Worm (Caenorhabditis elegans) whole organism, mixed stage, embryonic: ENCODE data around the gene F52C9.5.
A peak's percentile ranks its signal among the peaks of the same experiment; 100 is the strongest.

Experiments used
- bed-3 ChIP-seq: fragments of 200-800 bp; sonication (Bioruptor generic); optimal IDR thresholded peaks from 3 replicates; lab custom pipeline; 2018; ENCODE audit warnings: mild to moderate bottlenecking, missing genetic modification characterization, moderate library complexity, missing compliant biosample characterization
- blmp-1 ChIP-seq: fragments of 150-350 bp; optimal IDR thresholded peaks from 2 replicates; lab custom pipeline; 2014; ENCODE audit warnings: missing biosample characterization, missing genetic modification characterization
- ceh-39 ChIP-seq: fragments of 150-350 bp; optimal IDR thresholded peaks from 2 replicates; lab custom pipeline; 2014; ENCODE audit warnings: missing biosample characterization, missing genetic modification characterization
- ceh-43 ChIP-seq: fragments of 200-800 bp; sonication (Bioruptor generic); optimal IDR thresholded peaks from 2 replicates; lab custom pipeline; 2018; ENCODE audit warnings: mild to moderate bottlenecking, missing genetic modification characterization, moderate library complexity, missing compliant biosample characterization
- ceh-83 ChIP-seq: fragments of 200-800 bp; sonication (Bioruptor generic); optimal IDR thresholded peaks from 2 replicates; lab custom pipeline; 2018; ENCODE audit warnings: mild to moderate bottlenecking, missing genetic modification characterization, missing compliant biosample characterization
- ces-1 ChIP-seq: fragments of 150-350 bp; optimal IDR thresholded peaks from 2 replicates; lab custom pipeline; 2014; ENCODE audit warnings: missing biosample characterization, missing genetic modification reagents, missing genetic modification characterization
- cnd-1 ChIP-seq: fragments of 200-800 bp; sonication (Bioruptor generic); optimal IDR thresholded peaks from 2 replicates; lab custom pipeline; 2018; ENCODE audit warnings: mild to moderate bottlenecking, missing genetic modification characterization, missing compliant biosample characterization
- drap-1 ChIP-seq: fragments of 200-800 bp; sonication (Bioruptor generic); optimal IDR thresholded peaks from 3 replicates; lab custom pipeline; 2018; ENCODE audit warnings: mild to moderate bottlenecking, missing genetic modification characterization, missing compliant biosample characterization
- elt-1 ChIP-seq: sonication (generic microtip); optimal IDR thresholded peaks from 2 replicates; lab custom pipeline; 2017; ENCODE audit warnings: missing genetic modification characterization, mild to moderate bottlenecking, missing compliant biosample characterization, antibody characterized with exemption, moderate library complexity, borderline replicate concordance; ENCODE audit not compliant: insufficient read depth
- elt-3 ChIP-seq: fragments of 150-350 bp; optimal IDR thresholded peaks from 2 replicates; lab custom pipeline; 2014; ENCODE audit warnings: missing biosample characterization, missing genetic modification characterization
- flh-1 ChIP-seq: fragments of 200-800 bp; sonication (Bioruptor generic); optimal IDR thresholded peaks from 2 replicates; lab custom pipeline; 2018; ENCODE audit warnings: mild to moderate bottlenecking, missing genetic modification characterization, moderate library complexity, missing compliant biosample characterization
- ham-2 ChIP-seq: fragments of 200-800 bp; sonication (Bioruptor generic); optimal IDR thresholded peaks from 2 replicates; lab custom pipeline; 2018; ENCODE audit warnings: mild to moderate bottlenecking, missing genetic modification characterization, missing compliant biosample characterization
- hlh-1 ChIP-seq: fragments of 150-350 bp; optimal IDR thresholded peaks from 2 replicates; lab custom pipeline; 2014; ENCODE audit warnings: missing biosample characterization, missing genetic modification reagents, missing genetic modification characterization
- lin-13 ChIP-seq: fragments of 150-350 bp; optimal IDR thresholded peaks from 2 replicates; lab custom pipeline; 2014; ENCODE audit warnings: missing biosample characterization, missing genetic modification characterization
- lin-32 ChIP-seq: fragments of 200-800 bp; sonication (Bioruptor generic); optimal IDR thresholded peaks from 2 replicates; lab custom pipeline; 2018; ENCODE audit warnings: mild to moderate bottlenecking, missing genetic modification characterization, missing compliant biosample characterization
- lsy-2 ChIP-seq: fragments of 150-350 bp; optimal IDR thresholded peaks from 2 replicates; lab custom pipeline; 2014; ENCODE audit warnings: missing biosample characterization, missing genetic modification characterization
- mab-5 ChIP-seq: fragments of 150-350 bp; optimal IDR thresholded peaks from 2 replicates; lab custom pipeline; 2014; ENCODE audit warnings: missing biosample characterization, missing genetic modification characterization
- mep-1 ChIP-seq: fragments of 150-350 bp; optimal IDR thresholded peaks from 2 replicates; lab custom pipeline; 2017; ENCODE audit warnings: missing biosample characterization, missing genetic modification reagents, missing genetic modification characterization, inconsistent platforms
- mls-2 ChIP-seq: sonication (generic microtip); optimal IDR thresholded peaks from 2 replicates; lab custom pipeline; 2016; ENCODE audit warnings: mild to moderate bottlenecking, missing genetic modification characterization, moderate library complexity, missing compliant biosample characterization
- nhr-12 ChIP-seq: fragments of 150-350 bp; optimal IDR thresholded peaks from 2 replicates; lab custom pipeline; 2014; ENCODE audit warnings: missing biosample characterization, missing genetic modification characterization
- nhr-2 ChIP-seq: fragments of 150-350 bp; optimal IDR thresholded peaks from 2 replicates; lab custom pipeline; 2014; ENCODE audit warnings: missing biosample characterization, missing genetic modification characterization
- nhr-237 ChIP-seq: fragments of 150-350 bp; optimal IDR thresholded peaks from 2 replicates; lab custom pipeline; 2014; ENCODE audit warnings: missing biosample characterization, missing genetic modification characterization
- nhr-28 ChIP-seq: fragments of 150-350 bp; optimal IDR thresholded peaks from 2 replicates; lab custom pipeline; 2014; ENCODE audit warnings: missing biosample characterization, missing genetic modification characterization
- pha-4 ChIP-seq: fragments of 150-350 bp; optimal IDR thresholded peaks from 2 replicates; lab custom pipeline; 2018; ENCODE audit warnings: missing biosample characterization, missing genetic modification reagents, missing genetic modification characterization
- sem-2 ChIP-seq: fragments of 200-800 bp; sonication (Bioruptor generic); optimal IDR thresholded peaks from 2 replicates; lab custom pipeline; 2018; ENCODE audit warnings: mild to moderate bottlenecking, missing genetic modification characterization, missing compliant biosample characterization
- tbx-8 ChIP-seq: fragments of 200-800 bp; sonication (Bioruptor generic); optimal IDR thresholded peaks from 2 replicates; lab custom pipeline; 2018; ENCODE audit warnings: mild to moderate bottlenecking, missing genetic modification characterization, moderate library complexity, missing compliant biosample characterization
- unc-120 ChIP-seq: sonication (generic microtip); optimal IDR thresholded peaks from 2 replicates; lab custom pipeline; 2017; ENCODE audit warnings: missing genetic modification characterization, missing compliant biosample characterization; ENCODE audit not compliant: poor library complexity, severe bottlenecking
- unc-39 ChIP-seq: fragments of 150-350 bp; optimal IDR thresholded peaks from 2 replicates; lab custom pipeline; 2014; ENCODE audit warnings: missing biosample characterization, missing genetic modification characterization
- unc-62 ChIP-seq: fragments of 150-350 bp; optimal IDR thresholded peaks from 2 replicates; lab custom pipeline; 2014; ENCODE audit warnings: missing biosample characterization, missing genetic modification reagents, missing genetic modification characterization
- zip-8 ChIP-seq: fragments of 150-350 bp; optimal IDR thresholded peaks from 2 replicates; lab custom pipeline; 2014; ENCODE audit warnings: missing biosample characterization, missing genetic modification characterization
- ztf-11 ChIP-seq: fragments of 150-350 bp; optimal IDR thresholded peaks from 2 replicates; lab custom pipeline; 2014; ENCODE audit warnings: missing biosample characterization, missing genetic modification characterization

Gene F52C9.5

DNA sequence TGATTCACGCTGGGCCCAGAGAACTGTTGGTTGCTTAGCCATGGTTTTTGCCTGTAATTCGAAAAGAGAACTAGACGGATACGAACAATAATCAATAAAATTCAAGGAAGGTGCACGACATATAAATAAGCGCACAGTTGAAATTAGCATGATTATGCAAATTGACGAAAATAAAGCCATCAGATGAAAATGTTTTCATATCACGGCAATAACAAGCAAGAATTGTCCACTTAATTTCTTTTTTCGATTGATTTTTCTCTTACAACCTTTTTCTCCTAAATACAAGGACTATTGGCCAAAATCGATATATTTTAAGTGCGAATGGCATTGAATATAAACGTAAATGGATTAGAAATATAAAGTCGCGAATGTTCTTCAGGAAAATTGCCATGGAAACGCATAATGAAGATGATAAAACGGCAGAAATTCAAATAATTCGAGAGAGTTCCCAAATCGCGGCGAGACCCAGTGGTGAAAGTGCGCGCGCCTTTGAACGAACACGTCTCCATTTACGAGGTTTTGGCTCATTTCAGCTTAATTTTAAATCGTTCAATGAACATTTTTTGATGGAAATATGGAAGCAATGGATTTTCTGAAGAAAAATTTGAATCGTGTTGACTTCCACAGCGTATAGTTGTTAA lies 27.2 kb upstream of the F52C9.5 start, which contains the start of the genes daf-41 and toc-1:
Gene daf-41, minus strand, starts transcription at position 51 of the 641 bp plus-strand sequence.
Gene toc-1, plus strand, starts transcription at position 537 of the 641 bp plus-strand sequence.
- TF ChIP-seq nhr-237 (tag; lab: Kevin White, UChicago) = peak; percentile 24
- TF ChIP-seq lin-32 (GFP tag; lab: Kevin White, UChicago) = no peak
- TF ChIP-seq mls-2 = peak; percentile 55
- no peak for TF ChIP-seq tbx-8 (GFP tag; lab: Kevin White, UChicago)
- TF ChIP-seq lsy-2 = no peak
- TF ChIP-seq mep-1 (tag; lab: Kevin White, UChicago) = peak; percentile 64
- TF ChIP-seq unc-120 (tag; lab: Kevin White, UChicago) = peak; percentile 56
- no peak for TF ChIP-seq flh-1
- peak; percentile 72 for TF ChIP-seq ces-1 (GFP tag; lab: Kevin White, UChicago)
- TF ChIP-seq blmp-1 (tag; lab: Kevin White, UChicago) = no peak
- no peak for TF ChIP-seq elt-3 (tag; lab: Kevin White, UChicago)

DNA sequence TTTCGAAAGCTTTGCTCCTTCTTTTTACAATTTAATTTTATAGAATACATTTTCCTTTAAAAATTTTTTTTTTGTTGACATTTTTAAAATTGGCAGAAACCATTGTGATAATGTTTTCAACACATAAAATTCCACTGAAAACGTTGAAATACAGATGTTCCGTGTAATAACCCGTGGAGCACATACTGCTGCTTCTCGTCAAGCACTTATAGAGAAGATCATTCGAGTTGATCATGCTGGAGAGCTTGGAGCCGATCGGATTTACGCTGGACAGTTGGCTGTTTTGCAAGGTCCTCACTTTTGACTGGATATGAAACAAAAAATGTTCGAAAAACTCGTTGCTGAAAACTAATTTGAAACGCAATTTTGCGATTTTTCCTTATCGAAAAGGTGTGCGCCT lies 24.3 kb upstream of the F52C9.5 start, which contains the start of gene clk-1:
Gene clk-1, plus strand, starts transcription at position 155 of the 400 bp plus-strand sequence.
- no peak for TF ChIP-seq nhr-237 (tag; lab: Kevin White, UChicago)
- no peak for TF ChIP-seq ceh-83 (GFP tag; lab: Kevin White, UChicago)
- TF ChIP-seq zip-8 = no peak
- TF ChIP-seq ztf-11 (tag; lab: Kevin White, UChicago) = no peak
- TF ChIP-seq mep-1 (tag; lab: Kevin White, UChicago) = no peak
- no peak for TF ChIP-seq lin-13 (tag; lab: Kevin White, UChicago)
- TF ChIP-seq cnd-1 (tag; lab: Kevin White, UChicago) = no peak
- no peak for TF ChIP-seq unc-62
- no peak for TF ChIP-seq nhr-12
- TF ChIP-seq bed-3 (GFP tag; lab: Kevin White, UChicago) = no peak
- no peak for TF ChIP-seq lin-32 (GFP tag; lab: Kevin White, UChicago)
- no peak for TF ChIP-seq nhr-28
- TF ChIP-seq, all 35 proteins: peak for 0

DNA sequence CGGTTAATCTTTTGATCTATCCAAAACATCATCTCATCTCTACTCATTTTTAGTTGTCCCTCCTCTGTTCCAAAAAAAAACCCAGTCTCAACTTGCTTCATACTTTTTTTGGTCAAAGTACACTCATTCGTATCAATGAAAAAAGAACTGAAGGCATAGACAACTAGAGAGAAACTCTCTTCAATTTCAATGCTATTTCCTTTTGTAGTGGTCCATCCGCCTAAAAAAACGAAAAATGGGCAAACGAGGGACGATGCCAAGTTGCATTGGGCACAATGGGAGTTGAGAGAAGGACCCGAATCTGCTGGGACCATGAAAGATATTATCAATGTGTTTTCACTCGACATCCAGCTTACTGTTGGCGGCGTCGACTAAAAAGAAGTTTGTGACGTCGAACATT lies 21.8 kb upstream of the F52C9.5 start:
- TF ChIP-seq lsy-2 (no peak), hlh-1 (no peak), lin-13 (tag; lab: Kevin White, UChicago) (no peak), lin-32 (GFP tag; lab: Kevin White, UChicago) (no peak), nhr-2 (no peak), ceh-39 (tag; lab: Kevin White, UChicago) (no peak), unc-120 (tag; lab: Kevin White, UChicago) (no peak), drap-1 (GFP tag; lab: Kevin White, UChicago) (no peak), mep-1 (tag; lab: Kevin White, UChicago) (no peak), elt-1 (no peak), sem-2 (no peak), tbx-8 (GFP tag; lab: Kevin White, UChicago) (no peak), nhr-28 (no peak), cnd-1 (tag; lab: Kevin White, UChicago) (no peak), ham-2 (no peak), mab-5 (no peak), ztf-11 (tag; lab: Kevin White, UChicago) (no peak), unc-62 (no peak), zip-8 (no peak), flh-1 (no peak)
- TF ChIP-seq, all 35 proteins: peak for 0

DNA sequence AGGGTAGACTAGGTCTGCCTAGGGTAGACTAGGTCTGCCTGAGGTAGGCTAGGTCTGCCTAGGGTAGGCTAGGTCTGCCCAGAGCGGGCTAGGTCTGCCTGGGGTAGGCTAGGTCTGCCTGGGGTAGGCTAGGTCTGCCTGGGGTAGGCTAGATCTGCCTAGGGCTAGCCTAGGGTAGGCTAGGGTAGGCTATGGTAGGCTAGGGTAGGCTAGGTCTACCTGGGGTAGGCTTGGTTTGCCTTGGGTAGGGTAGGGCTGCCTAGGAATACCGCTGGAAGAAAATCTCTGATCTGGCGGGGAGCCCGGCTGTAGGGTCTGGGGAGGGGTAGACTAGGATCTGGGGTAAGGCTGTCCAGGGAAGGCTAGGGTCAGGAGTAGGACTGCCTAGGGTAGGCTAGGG lies 16.5 kb upstream of the F52C9.5 start:
- no peak for TF ChIP-seq ceh-43
- no peak for TF ChIP-seq pha-4 (tag; lab: Kevin White, UChicago)
- TF ChIP-seq mab-5 = no peak
- no peak for TF ChIP-seq lin-32 (GFP tag; lab: Kevin White, UChicago)
- TF ChIP-seq unc-120 (tag; lab: Kevin White, UChicago) = no peak

DNA sequence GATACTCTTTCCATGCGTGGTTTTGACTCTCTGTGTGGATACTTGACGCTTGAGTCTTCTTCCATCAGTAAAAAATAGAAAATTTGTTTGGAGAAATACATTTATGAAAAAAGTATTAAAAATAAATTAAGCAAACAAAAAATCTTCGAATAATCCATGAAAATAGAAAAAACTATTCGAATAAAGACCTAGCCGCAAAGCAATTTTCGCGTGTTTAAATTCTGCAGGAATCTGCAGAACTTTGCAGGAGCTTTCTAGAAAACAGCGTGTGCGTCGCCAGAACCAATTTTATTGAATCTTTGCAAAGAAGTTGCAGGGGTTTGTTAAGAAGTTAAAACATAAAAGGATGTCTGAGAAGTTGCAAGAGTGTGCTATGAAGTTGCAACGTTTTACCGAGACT lies 15.8 kb upstream of the F52C9.5 start, which contains the start of gene ZC395.11:
Gene ZC395.11, minus strand, starts transcription at position 101 of the 400 bp plus-strand sequence.
- no peak for TF ChIP-seq ceh-83 (GFP tag; lab: Kevin White, UChicago)
- TF ChIP-seq lsy-2 = no peak
- TF ChIP-seq cnd-1 (tag; lab: Kevin White, UChicago) = no peak
- TF ChIP-seq drap-1 (GFP tag; lab: Kevin White, UChicago) = no peak
- no peak for TF ChIP-seq mab-5
- no peak for TF ChIP-seq nhr-2
- TF ChIP-seq nhr-28 = no peak
- TF ChIP-seq mls-2 = no peak
- no peak for TF ChIP-seq lin-13 (tag; lab: Kevin White, UChicago)
- no peak for TF ChIP-seq ces-1 (GFP tag; lab: Kevin White, UChicago)
- no peak for TF ChIP-seq pha-4 (tag; lab: Kevin White, UChicago)
- TF ChIP-seq ztf-11 (tag; lab: Kevin White, UChicago) = no peak
- no peak for TF ChIP-seq unc-39
